Fruit fly (Drosophila melanogaster): Measurements from ENCODE around the gene CG13737.
A peak's percentile ranks its signal among the peaks of the same experiment; 100 is the strongest.

Gene CG13737

dm6 chr3L:13881555-13881954 is 2.8 kb downstream of the CG13737 start:
- no peak for TF ChIP-seq CG17801 (GFP tag; optimal IDR thresholded peaks at IDR 0.05; ENCODE audit: partially characterized antibody)

- TF ChIP-seq CG17801 (GFP tag; optimal IDR thresholded peaks at IDR 0.05; ENCODE audit: partially characterized antibody), result no peak
These were observed 3.7 kb downstream of the CG13737 start for dm6 chr3L:13882532-13882931.

dm6 chr3L:13884460-13885056 is 5.8 kb downstream of the CG13737 start:
- TF ChIP-seq CG17801 (GFP tag; optimal IDR thresholded peaks at IDR 0.05; ENCODE audit: partially characterized antibody), result no peak

dm6 chr3L:13887092-13887491 is 8.3 kb downstream of the CG13737 start:
- no peak for TF ChIP-seq CG17801 (GFP tag; optimal IDR thresholded peaks at IDR 0.05; ENCODE audit: partially characterized antibody)

dm6 chr3L:13900635-13901034 is 21.8 kb downstream of the CG13737 start:
- no peak for TF ChIP-seq CG17801 (GFP tag; optimal IDR thresholded peaks at IDR 0.05; ENCODE audit: partially characterized antibody)

dm6 chr3L:13903186-13904020 is 24.6 kb downstream of the CG13737 start, which contains the start of gene dysc:
Gene dysc (minus strand): TSS chr3L:13903236.
- TF ChIP-seq CG17801 (GFP tag; optimal IDR thresholded peaks at IDR 0.05; ENCODE audit: partially characterized antibody), result no peak

- TF ChIP-seq CG17801 (GFP tag; optimal IDR thresholded peaks at IDR 0.05; ENCODE audit: partially characterized antibody), result no peak
These were observed 25.2 kb downstream of the CG13737 start for dm6 chr3L:13904021-13904325.

dm6 chr3L:13904426-13904825 is 25.6 kb downstream of the CG13737 start:
- TF ChIP-seq CG17801 (GFP tag; optimal IDR thresholded peaks at IDR 0.05; ENCODE audit: partially characterized antibody), result no peak

dm6 chr3L:13905515-13905914 is 26.7 kb downstream of the CG13737 start:
- no peak for TF ChIP-seq CG17801 (GFP tag; optimal IDR thresholded peaks at IDR 0.05; ENCODE audit: partially characterized antibody)

dm6 chr3L:13911649-13912260 is 33.0 kb downstream of the CG13737 start:
- no peak for TF ChIP-seq CG17801 (GFP tag; optimal IDR thresholded peaks at IDR 0.05; ENCODE audit: partially characterized antibody)

dm6 chr3L:13912777-13913176 is 34.0 kb downstream of the CG13737 start:
- TF ChIP-seq CG17801 (GFP tag; optimal IDR thresholded peaks at IDR 0.05; ENCODE audit: partially characterized antibody), result no peak

dm6 chr3L:13914573-13914972 is 35.8 kb downstream of the CG13737 start:
- TF ChIP-seq CG17801 (GFP tag; optimal IDR thresholded peaks at IDR 0.05; ENCODE audit: partially characterized antibody), result no peak

dm6 chr3L:13917589-13918198 is 38.9 kb downstream of the CG13737 start:
- TF ChIP-seq CG17801 (GFP tag; optimal IDR thresholded peaks at IDR 0.05; ENCODE audit: partially characterized antibody), result no peak

- TF ChIP-seq CG17801 (GFP tag; optimal IDR thresholded peaks at IDR 0.05; ENCODE audit: partially characterized antibody), result no peak
These were observed 40.0 kb downstream of the CG13737 start for dm6 chr3L:13918774-13919173.

dm6 chr3L:13919794-13920631 is 41.2 kb downstream of the CG13737 start:
- TF ChIP-seq CG17801 (GFP tag; optimal IDR thresholded peaks at IDR 0.05; ENCODE audit: partially characterized antibody), result peak; percentile 68

Measured in ovary, adult (tissue).